Worm (Caenorhabditis elegans) whole organism, mixed stage, embryonic: ENCODE data around the gene K02E10.6.

Experiments
- elt-3 ChIP-seq: fragments of 150-350 bp; optimal IDR thresholded peaks from 2 replicates; lab custom pipeline; 2014; ENCODE audit warnings: missing biosample characterization, missing genetic modification characterization
- lin-13 ChIP-seq: fragments of 150-350 bp; optimal IDR thresholded peaks from 2 replicates; lab custom pipeline; 2014; ENCODE audit warnings: missing biosample characterization, missing genetic modification characterization
- mep-1 ChIP-seq: fragments of 150-350 bp; optimal IDR thresholded peaks from 2 replicates; lab custom pipeline; 2017; ENCODE audit warnings: missing biosample characterization, missing genetic modification reagents, missing genetic modification characterization, inconsistent platforms
- mls-2 ChIP-seq: sonication (generic microtip); optimal IDR thresholded peaks from 2 replicates; lab custom pipeline; 2016; ENCODE audit warnings: mild to moderate bottlenecking, missing genetic modification characterization, moderate library complexity, missing compliant biosample characterization
- nhr-237 ChIP-seq: fragments of 150-350 bp; optimal IDR thresholded peaks from 2 replicates; lab custom pipeline; 2014; ENCODE audit warnings: missing biosample characterization, missing genetic modification characterization
- pha-4 ChIP-seq: fragments of 150-350 bp; optimal IDR thresholded peaks from 2 replicates; lab custom pipeline; 2018; ENCODE audit warnings: missing biosample characterization, missing genetic modification reagents, missing genetic modification characterization
- snpc-4 ChIP-seq: fragments of 150-350 bp; optimal IDR thresholded peaks from 2 replicates; lab custom pipeline; 2014; ENCODE audit warnings: missing biosample characterization, missing genetic modification characterization
- unc-62 ChIP-seq: fragments of 150-350 bp; optimal IDR thresholded peaks from 2 replicates; lab custom pipeline; 2014; ENCODE audit warnings: missing biosample characterization, missing genetic modification reagents, missing genetic modification characterization
- ztf-11 ChIP-seq: fragments of 150-350 bp; optimal IDR thresholded peaks from 2 replicates; lab custom pipeline; 2014; ENCODE audit warnings: missing biosample characterization, missing genetic modification characterization

DNA sequence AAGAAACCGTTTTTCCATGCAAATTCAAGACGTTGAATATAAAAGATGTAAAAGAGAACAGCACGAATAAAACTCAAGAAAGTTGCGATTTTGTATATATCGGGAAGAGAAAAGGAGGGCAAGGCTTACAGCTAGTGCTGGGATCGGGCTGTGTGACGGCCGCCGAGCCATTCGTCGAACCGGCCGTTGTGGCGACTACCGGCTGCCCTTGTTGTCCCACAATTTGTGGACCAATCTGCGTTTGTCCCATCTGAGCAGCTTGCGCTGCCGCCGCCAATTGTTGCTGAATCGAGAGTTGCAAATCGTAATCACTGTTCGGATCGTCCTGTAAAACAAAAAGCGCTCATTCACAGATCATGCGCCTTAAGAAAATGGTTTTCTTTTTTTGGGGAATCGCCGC, 35.4 kb downstream of the K02E10.6 start:
- TF ChIP-seq pha-4 (no peak), mls-2 (tag; lab: Kevin White, UChicago) (no peak), mep-1 (no peak), unc-62 (GFP tag; lab: Kevin White, UChicago) (no peak), nhr-237 (tag; lab: Kevin White, UChicago) (no peak), elt-3 (tag; lab: Kevin White, UChicago) (no peak), snpc-4 (no peak), ztf-11 (tag; lab: Kevin White, UChicago) (no peak), lin-13 (tag; lab: Kevin White, UChicago) (no peak)
